Worm (Caenorhabditis elegans): Measurements from ENCODE around the gene E04D5.4.

E04D5.4 gene

DNA sequence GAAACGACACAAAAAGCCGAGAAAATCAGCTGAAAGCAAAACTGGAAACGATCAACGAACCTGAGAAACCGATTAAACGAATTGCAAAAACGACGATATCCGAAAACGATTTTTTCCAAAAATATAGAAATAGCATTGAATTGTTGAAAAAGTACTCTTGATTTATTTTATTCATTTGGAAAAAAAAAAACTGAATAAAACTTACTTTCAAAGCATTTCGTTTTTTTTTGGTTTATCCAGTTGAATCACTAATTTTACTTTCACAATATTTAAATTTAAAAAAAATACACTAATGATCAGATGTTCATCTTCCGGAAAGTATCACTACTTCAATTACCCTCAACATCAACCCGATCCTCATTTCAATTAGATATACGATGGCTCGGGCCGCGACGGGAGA is 43.5 kb upstream of the E04D5.4 start, which contains the start of gene T09F3.5:
Gene T09F3.5 (plus strand): TSS at position 301 of the 400 bp plus-strand sequence.
- no peak for TF ChIP-seq aly-2 (tag; optimal IDR thresholded peaks at IDR 0.05)
- TF ChIP-seq mml-1 (tag; optimal IDR thresholded peaks at IDR 0.05) = no peak
- TF ChIP-seq pha-4 (tag; optimal IDR thresholded peaks at IDR 0.05) = no peak
- no peak for TF ChIP-seq nhr-25 (tag; optimal IDR thresholded peaks at IDR 0.05)
- TF ChIP-seq ceh-28 (tag; optimal IDR thresholded peaks at IDR 0.05) = no peak
- TF ChIP-seq nhr-237 (tag; optimal IDR thresholded peaks at IDR 0.05) = no peak
- no peak for TF ChIP-seq mdl-1 (tag; optimal IDR thresholded peaks at IDR 0.05)
- no peak for TF ChIP-seq ceh-9 (tag; optimal IDR thresholded peaks at IDR 0.05)
- no peak for TF ChIP-seq ztf-11 (tag; optimal IDR thresholded peaks at IDR 0.05)
- TF ChIP-seq skn-1 (tag; optimal IDR thresholded peaks at IDR 0.05) = no peak
- no peak for TF ChIP-seq egl-5 (tag; optimal IDR thresholded peaks at IDR 0.05)
- TF ChIP-seq daf-12 (tag; optimal IDR thresholded peaks at IDR 0.05) = no peak
- no peak for TF ChIP-seq nhr-23 (tag; optimal IDR thresholded peaks at IDR 0.05)
- no peak for TF ChIP-seq R02D3.7 (tag; optimal IDR thresholded peaks at IDR 0.05)
- TF ChIP-seq lsy-12 (tag; optimal IDR thresholded peaks at IDR 0.05) = no peak
- no peak for TF ChIP-seq nhr-12 (tag; optimal IDR thresholded peaks at IDR 0.05)
- TF ChIP-seq nhr-77 (tag; optimal IDR thresholded peaks at IDR 0.05) = no peak

DNA sequence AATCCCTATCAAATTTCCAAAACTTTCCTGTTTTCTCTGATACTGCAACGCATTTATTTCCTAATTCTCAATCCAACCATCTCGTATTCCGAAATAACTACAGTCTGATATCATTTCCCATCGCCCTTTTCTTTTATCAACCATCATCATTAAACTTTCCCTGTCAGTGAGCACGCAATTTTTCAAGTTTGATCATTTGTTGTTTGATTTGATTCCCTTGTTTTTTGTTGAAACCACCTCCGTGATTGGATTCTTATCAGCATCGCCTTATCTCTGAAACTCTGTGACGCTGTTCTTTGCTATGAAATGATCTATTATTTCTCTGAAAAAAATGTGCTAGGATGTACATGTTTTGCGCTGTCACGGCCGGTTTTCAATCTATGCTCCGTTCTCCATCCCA is 37.1 kb upstream of the E04D5.4 start:
- TF ChIP-seq pqm-1 (tag; optimal IDR thresholded peaks at IDR 0.05) (peak; percentile 50), lin-15B (tag; optimal IDR thresholded peaks at IDR 0.05) (no peak), mdl-1 (tag; optimal IDR thresholded peaks at IDR 0.05) (no peak), zag-1 (tag; optimal IDR thresholded peaks at IDR 0.05) (no peak), elt-2 (tag; optimal IDR thresholded peaks at IDR 0.05) (peak; percentile 89)

DNA sequence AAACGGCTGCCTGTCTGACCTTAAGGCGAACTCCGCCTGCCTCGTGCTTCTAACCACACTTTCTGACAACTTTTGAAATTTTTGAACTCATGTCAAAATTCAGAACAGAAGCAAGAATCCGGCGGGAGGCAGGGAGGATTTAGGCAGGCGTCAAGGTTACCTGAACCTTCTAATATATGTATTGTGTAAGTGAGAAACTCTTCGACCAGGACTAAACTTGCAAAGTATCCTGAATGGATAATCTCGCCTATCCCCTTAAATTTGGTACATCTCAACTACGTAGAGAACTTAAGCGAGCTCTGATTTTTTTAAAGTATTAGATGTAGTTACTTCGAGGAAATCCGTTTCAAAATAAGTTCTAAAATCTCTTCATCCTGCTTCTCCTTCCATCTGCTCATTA is 29.1 kb upstream of the E04D5.4 start, which contains the start of gene E04D5.5:
Gene E04D5.5 (plus strand): TSS at position 301 of the 400 bp plus-strand sequence.
- TF ChIP-seq elt-3 (tag; optimal IDR thresholded peaks at IDR 0.05) (no peak), fkh-2 (tag; optimal IDR thresholded peaks at IDR 0.05) (no peak), egl-27 (tag; optimal IDR thresholded peaks at IDR 0.05) (no peak), ceh-82 (tag; optimal IDR thresholded peaks at IDR 0.05) (no peak), ztf-4 (tag; optimal IDR thresholded peaks at IDR 0.05) (no peak), ceh-16 (tag; optimal IDR thresholded peaks at IDR 0.05) (no peak), eor-1 (tag; optimal IDR thresholded peaks at IDR 0.05) (no peak), ceh-28 (tag; optimal IDR thresholded peaks at IDR 0.05) (no peak)

DNA sequence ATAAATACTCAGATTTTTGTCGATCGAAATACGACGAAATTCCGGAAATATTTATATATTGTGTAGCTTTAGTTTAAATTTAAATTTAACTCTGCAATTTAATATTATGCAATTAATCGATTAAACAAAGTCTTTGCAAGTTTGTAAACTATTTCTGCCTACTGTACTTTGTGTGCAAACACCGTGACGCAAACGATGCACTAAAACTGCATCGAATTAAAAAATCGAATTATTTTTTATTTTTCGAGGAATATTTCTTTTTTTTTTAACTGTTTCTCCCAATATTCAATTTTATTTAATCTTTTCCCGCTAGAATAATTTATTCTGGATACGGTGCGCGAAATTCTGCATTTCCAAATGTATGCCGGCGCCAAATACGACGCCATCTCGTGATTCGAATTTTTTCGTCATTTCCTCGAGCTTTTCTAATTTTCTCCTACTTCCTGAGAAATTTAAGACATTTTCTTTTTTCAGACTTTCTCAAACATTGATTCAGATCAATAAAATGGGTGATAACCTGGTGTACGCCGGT is 23.7 kb upstream of the E04D5.4 start, which contains the start of gene eif-2A:
Gene eif-2A (plus strand): TSS at position 469 of the 532 bp plus-strand sequence.
- TF ChIP-seq ceh-82 (tag; optimal IDR thresholded peaks at IDR 0.05) (no peak), zag-1 (tag; optimal IDR thresholded peaks at IDR 0.05) (no peak), nfya-1 (tag; optimal IDR thresholded peaks at IDR 0.05; ENCODE audit: insufficient read depth) (peak; percentile 51), pha-4 (tag; optimal IDR thresholded peaks at IDR 0.05) (peak; percentile 44), lin-15B (tag; optimal IDR thresholded peaks at IDR 0.05) (peak; percentile 27)

DNA sequence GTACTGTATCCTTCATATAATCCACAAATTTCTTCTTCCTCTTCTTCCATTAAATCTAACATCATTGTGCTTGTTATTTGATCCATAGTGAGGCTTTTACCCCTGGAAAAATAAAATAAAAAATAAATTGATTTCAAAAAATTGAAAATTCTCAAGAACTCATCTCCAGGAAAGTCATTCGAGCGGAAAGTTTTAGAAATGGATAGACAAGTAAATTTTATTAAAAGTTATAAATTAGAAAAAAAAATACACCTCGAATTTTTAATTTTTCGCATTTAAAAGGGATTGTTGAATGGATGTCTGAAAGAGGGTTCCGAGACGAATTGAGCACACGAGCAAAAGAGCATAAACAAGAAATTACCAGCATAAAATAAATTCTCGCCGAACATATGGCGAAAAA is 18.1 kb upstream of the E04D5.4 start, which contains the start of gene frpr-21:
Gene frpr-21 (minus strand): TSS at position 101 of the 400 bp plus-strand sequence.
- TF ChIP-seq nhr-11 (tag; optimal IDR thresholded peaks at IDR 0.05) (no peak), ama-1 (optimal IDR thresholded peaks at IDR 0.05) (no peak), R02D3.7 (tag; optimal IDR thresholded peaks at IDR 0.05) (no peak), ceh-16 (tag; optimal IDR thresholded peaks at IDR 0.05) (no peak), fos-1 (tag; optimal IDR thresholded peaks at IDR 0.05) (no peak), nfya-1 (tag; optimal IDR thresholded peaks at IDR 0.05; ENCODE audit: insufficient read depth) (no peak), ceh-9 (tag; optimal IDR thresholded peaks at IDR 0.05) (no peak), ZK546.5 (tag; optimal IDR thresholded peaks at IDR 0.05) (no peak), fkh-2 (tag; optimal IDR thresholded peaks at IDR 0.05) (no peak), sea-2 (GFP tag; optimal IDR thresholded peaks at IDR 0.05) (no peak)
